Fruit fly (Drosophila melanogaster) S2 (cell line): ENCODE data around the gene CG15628.

Experiments used
- CG8478 ChIP-seq: fragments of >200 bp; optimal IDR thresholded peaks from 2 replicates; lab custom pipeline; 2018
- CTCF ChIP-seq, 2 experiments: fragments of >200 bp; optimal IDR thresholded peaks; 2 replicates each; lab custom pipeline; 2018

DNA sequence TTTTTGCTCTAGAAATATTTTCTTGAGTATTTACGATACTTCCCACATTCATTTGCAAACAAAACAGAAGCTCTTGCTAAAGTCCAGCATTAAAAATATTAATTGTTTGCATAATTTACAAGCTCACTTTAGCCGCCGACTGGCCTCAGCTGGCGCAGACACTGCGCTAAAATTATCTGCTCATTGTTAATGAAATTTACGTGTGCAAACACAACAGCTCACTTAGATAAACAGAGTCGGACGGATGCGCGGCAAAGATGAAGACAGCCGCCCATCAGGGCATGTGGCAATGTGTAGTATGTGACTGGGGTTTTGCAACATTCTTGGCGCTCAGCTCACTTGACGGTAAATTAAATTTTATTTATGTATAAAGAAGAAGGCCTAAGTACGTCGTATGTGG is 7.5 kb downstream of the CG15628 start:
- TF ChIP-seq CG8478 (no peak), CTCF (optimal IDR thresholded peaks at IDR 0.05; lab: Kevin White, UChicago) (no peak)
